Fruit fly (Drosophila melanogaster) whole organism, larva: ENCODE data around the gene CG4669.

Experiments used
- noc ChIP-seq: fragments of 200-800 bp; sonication (Bioruptor generic); optimal IDR thresholded peaks from 3 replicates; lab custom pipeline; 2019; ENCODE audit warnings: missing biosample characterization, mild to moderate bottlenecking, missing genetic modification characterization, moderate library complexity

The CG4669 gene

DNA sequence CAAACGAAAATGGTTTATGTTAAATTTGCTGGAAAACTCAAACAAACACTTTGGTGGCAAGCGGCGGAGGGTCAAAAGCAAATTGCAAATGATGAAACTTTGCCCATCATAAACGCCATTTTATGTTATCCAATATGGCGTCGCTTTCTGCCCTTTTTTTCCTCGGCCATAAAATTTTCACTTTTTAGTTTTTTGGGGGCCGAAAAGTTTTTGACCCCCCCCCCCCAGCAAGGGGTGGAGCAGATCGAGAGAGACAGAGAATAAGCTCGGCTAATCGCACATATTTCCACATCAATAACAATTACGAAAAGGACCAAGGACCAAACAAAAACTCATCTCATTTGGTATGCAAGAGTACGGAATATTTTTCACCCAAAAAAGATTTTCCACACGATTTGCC lies 34.2 kb downstream of the CG4669 start:
- no peak for TF ChIP-seq noc (tag; lab: Kevin White, UChicago)

DNA sequence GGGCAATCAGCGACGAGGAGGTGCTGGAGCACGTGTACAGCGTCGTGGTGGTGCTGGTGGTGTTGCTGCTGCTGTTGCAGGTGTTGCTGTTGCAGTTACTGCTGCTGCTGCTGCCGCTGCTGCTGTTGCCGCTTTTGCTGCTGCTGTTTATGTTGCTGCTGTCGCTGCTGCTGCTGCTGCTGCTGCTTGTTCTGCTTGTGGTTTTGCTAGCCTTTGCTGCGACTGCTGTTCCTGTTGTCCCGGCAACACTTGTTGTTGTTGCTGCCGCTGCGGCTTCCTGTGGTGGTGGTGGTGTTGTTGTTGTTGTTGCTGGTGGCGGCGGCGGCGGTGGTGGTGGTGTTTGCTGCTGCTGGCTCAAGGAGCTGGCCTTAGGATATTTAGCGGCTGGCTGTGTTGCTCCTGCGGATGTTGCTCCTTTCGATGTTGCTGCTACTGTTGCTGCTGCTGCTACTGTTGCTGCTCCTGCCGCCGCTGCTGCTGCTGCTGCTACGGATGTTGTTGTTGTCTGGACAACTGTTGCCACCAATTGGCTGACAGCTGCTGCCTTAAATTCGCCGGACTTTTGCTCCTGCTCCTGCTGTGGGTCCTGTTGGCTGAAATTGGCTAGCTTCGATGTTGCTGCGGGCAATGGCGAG lies 37.3 kb downstream of the CG4669 start:
- TF ChIP-seq noc (tag; lab: Kevin White, UChicago), result no peak

DNA sequence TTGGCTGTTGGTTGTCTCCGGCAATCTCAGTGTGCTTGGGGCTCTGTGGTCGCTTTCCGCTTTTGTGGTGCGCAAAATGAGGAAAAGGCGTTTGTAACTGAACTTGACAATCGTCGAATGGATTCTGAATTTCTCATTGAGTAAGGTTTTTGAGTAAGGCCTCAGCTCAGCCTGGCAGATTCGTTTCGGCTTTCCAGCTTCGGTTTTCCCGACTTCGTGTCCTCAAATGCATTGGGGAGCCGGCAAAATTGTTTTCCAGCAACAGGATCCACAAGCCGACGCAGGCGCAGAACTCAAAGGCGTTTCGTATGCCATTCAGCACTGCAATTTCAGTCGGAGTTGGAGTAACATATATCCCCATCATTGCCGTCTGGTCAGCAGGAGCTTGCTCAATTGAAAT lies 39.0 kb downstream of the CG4669 start:
- TF ChIP-seq noc (tag; lab: Kevin White, UChicago), result no peak

DNA sequence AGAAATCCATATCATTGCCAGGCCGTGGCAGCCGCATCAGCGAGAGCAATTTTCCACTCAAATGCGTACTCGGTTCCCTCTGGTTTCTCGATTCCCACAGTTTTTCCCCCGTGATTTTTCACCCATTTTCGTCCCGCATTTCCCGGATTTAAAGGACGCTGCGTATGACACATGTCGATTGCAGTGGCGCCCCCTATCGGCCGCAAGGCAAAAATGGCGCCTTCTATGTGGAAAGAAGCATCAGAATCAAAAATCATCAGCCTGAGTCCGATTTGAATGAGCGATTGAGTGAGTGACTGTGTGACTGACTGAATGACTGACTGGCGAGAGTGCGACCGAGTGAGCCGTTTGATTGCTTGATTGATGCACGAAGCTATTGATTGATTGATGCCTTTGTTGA lies 41.3 kb downstream of the CG4669 start:
- no peak for TF ChIP-seq noc (tag; lab: Kevin White, UChicago)

DNA sequence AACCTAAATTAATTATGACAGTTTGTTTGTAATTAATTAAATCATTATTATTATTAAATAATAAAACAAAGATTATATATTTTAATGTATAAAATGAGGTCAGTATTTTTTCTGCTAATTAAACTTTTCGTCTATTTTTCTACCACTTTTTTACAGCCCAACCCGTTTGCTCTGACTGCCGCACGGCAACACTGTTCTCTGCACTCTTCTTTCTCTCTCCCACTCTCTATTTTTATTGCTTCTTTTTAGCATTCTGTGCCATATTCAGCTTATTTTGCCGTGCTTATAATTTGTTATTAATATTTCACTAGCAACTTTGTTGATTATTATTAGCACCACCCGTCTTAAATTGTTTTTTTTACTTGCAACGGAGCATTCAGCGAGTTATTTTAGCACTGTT lies 42.2 kb downstream of the CG4669 start:
- no peak for TF ChIP-seq noc (tag; lab: Kevin White, UChicago)

DNA sequence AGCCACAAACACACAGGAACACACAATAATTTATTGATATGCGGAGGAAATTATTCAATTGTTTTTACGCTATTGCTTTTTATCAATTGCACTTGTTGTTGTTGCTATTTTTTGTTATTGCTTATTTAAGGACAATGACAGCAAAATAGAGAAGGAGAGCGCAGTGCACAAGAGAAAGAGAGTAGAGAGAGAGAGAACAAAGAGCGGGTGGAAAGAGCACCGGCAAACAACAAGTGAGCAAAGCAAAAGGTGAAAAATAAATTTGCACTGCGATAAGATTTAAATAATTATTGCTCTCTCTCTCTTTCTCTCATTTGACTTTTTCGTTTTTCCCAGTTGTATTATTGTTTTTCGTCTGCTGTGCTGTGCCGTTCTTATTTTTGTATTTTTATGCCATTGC lies 42.8 kb downstream of the CG4669 start:
- no peak for TF ChIP-seq noc (tag; lab: Kevin White, UChicago)

DNA sequence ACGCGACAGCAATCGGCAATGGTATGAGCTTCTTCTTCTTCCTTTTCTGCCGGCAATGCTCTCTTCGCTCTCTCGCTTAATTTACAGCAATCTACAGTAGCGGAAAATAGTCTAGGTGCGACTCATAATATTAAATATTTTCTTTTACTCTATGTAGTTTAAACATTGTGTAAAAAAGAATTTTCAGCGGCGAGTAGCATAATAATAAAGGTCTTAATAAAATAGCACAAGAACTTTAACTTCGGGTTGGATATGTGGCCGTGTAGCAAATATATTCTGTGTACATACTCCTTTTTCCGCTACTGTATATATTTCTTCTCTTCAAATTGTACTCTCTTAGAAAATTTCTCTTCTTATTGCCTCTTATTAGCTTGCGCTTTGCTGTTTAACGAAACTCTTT lies 43.7 kb downstream of the CG4669 start, which contains the start of gene shep:
TSS of gene shep (minus strand) at position 3 of the 400 bp plus-strand sequence.
- peak; percentile 87 for TF ChIP-seq noc (tag; lab: Kevin White, UChicago)

DNA sequence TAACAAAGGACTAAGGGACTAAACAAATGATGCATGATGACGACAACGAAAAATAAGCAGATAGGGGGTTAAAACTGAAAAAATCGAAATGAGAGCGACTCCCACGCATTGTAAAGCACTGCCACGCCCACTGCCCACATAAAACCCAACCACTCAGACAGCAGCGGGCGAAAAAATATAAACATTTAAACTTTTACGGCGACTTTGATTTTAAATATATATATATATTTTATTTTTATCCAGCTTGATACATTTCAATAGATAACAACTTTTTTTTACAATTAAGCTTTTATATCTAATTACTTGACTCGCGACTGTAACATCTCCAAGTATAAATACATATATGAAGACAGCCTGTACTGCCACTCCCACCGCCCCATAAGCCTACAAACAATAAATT lies 44.6 kb downstream of the CG4669 start:
- TF ChIP-seq noc (tag; lab: Kevin White, UChicago), result no peak

DNA sequence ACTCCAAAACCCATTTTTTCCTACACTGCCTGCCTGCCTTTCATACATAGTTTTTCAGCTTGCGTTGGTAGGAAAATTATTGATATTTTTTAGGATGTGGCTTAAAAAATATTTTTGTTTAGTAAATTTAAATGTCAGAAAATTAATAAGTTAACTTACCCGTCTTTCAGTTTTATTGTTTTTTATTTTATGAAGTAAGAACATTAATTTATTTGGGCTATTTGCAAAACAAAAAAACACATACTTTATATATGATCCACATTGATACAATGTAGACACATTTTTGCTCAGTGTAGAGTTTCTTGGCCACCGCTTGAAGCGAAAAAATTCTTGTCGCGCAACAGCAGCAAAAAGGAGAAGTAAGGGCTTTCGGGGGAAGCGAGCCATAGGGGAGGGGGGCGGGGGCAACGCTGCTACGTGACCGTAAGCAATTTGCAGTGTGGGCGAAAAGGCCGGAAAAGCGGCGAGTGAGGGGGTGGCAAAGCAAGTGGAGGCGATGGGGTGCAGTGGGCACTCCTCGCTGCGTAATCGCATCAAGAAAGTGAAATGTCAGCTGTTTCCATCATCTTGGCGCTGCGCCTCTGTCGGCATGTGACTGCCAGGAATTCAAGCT lies 45.8 kb downstream of the CG4669 start:
- no peak for TF ChIP-seq noc (tag; lab: Kevin White, UChicago)
